Worm (Caenorhabditis elegans): Measurements from ENCODE around the gene srbc-54.

DNA sequence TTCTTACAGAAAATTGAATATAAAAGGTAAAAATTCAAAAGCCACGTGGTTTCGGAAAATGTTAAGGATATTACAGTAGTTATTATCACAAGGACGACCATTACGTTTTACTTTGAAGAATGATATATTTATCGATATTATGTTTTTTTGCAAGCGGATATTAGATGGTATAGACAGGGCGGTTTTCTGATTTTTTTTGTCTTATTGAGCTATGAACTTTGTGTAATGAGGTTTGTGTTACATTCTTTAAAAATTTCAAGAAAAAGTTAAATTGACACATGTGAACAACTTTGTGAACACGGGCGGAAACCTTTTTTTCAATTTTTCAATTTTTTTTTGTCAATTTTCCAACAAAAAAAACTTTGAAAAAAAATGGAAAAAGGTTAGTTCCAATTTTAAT is 8.7 kb downstream of the srbc-54 start, which contains the start of gene srbc-50:
- no peak for TF ChIP-seq him-1 (tag; optimal IDR thresholded peaks at IDR 0.05)
- no peak for TF ChIP-seq W03F9.2 (tag; optimal IDR thresholded peaks at IDR 0.05)
